Fruit fly (Drosophila melanogaster): ENCODE data around the gene CG15312.

- TF ChIP-seq jim (GFP tag; optimal IDR thresholded peaks at IDR 0.05) (no peak), h (GFP tag; optimal IDR thresholded peaks at IDR 0.05) (no peak), brk (GFP tag; optimal IDR thresholded peaks at IDR 0.05) (no peak), dl (GFP tag; optimal IDR thresholded peaks at IDR 0.05; ENCODE audit: insufficient read depth in 1 of 2, partially characterized antibody in 2 of 2) (no peak), usp (GFP tag; optimal IDR thresholded peaks at IDR 0.05) (no peak)
Measured at dm6 chrX:10039528-10039927, 31.1 kb downstream of the CG15312 start.

Data from whole organism, wandering third instar larva.